Fruit fly (Drosophila melanogaster) whole organism, embryonic: ENCODE results near the gene wdb.
A peak's percentile ranks its signal among the peaks of the same experiment; 100 is the strongest.

Source experiments
- Adf1 ChIP-seq: fragments of 200-800 bp; sonication (Bioruptor generic); IDR thresholded peaks from 2 replicates; pipeline ENCODE4 v1.3.6; 2022; ENCODE audit warnings: missing biosample characterization, missing genetic modification characterization
- Aef1 ChIP-seq: fragments of 200-800 bp; sonication (Bioruptor generic); IDR thresholded peaks from 3 replicates; pipeline ENCODE4 v1.3.6; 2022; ENCODE audit warnings: missing biosample characterization, missing genetic modification characterization
- Atf6 ChIP-seq: fragments of 200-800 bp; sonication (Bioruptor generic); IDR thresholded peaks from 2 replicates; pipeline ENCODE4 v1.3.6; 2022; ENCODE audit warnings: missing biosample characterization, missing genetic modification characterization
- CG10366 ChIP-seq: fragments of 200-800 bp; sonication (Bioruptor generic); IDR thresholded peaks from 2 replicates; pipeline ENCODE4 v1.3.6; 2022; ENCODE audit warnings: missing biosample characterization, missing genetic modification characterization
- CG11723 ChIP-seq: fragments of 200-800 bp; sonication (Bioruptor generic); optimal IDR thresholded peaks from 2 replicates; lab custom pipeline; 2017; ENCODE audit warnings: missing biosample characterization, mild to moderate bottlenecking, missing genetic modification characterization
- CG12104 ChIP-seq: fragments of 200-800 bp; sonication (Bioruptor generic); optimal IDR thresholded peaks from 3 replicates; lab custom pipeline; 2016; ENCODE audit warnings: missing biosample characterization, missing genetic modification characterization
- CG12391 ChIP-seq: fragments of 200-800 bp; sonication (Bioruptor generic); optimal IDR thresholded peaks from 3 replicates; lab custom pipeline; 2018; ENCODE audit warnings: missing biosample characterization, mild to moderate bottlenecking, missing genetic modification characterization, moderate library complexity
- CG13624 ChIP-seq: fragments of 200-800 bp; sonication (Bioruptor generic); optimal IDR thresholded peaks from 2 replicates; lab custom pipeline; 2016; ENCODE audit warnings: missing biosample characterization, missing genetic modification characterization
- CG13894 ChIP-seq: fragments of 200-800 bp; sonication (Bioruptor generic); optimal IDR thresholded peaks from 3 replicates; lab custom pipeline; 2018; ENCODE audit warnings: missing biosample characterization, mild to moderate bottlenecking, missing genetic modification characterization, moderate library complexity
- CG14014 ChIP-seq: fragments of 200-800 bp; sonication (Bioruptor generic); IDR thresholded peaks from 2 replicates; pipeline ENCODE4 v1.3.6; 2022; ENCODE audit warnings: missing biosample characterization, missing genetic modification characterization
- CG2120 ChIP-seq: fragments of 200-800 bp; sonication (Bioruptor generic); optimal IDR thresholded peaks from 3 replicates; lab custom pipeline; 2016; ENCODE audit warnings: missing biosample characterization, missing genetic modification characterization
- CG3407 ChIP-seq: fragments of 200-800 bp; sonication (Bioruptor generic); optimal IDR thresholded peaks from 2 replicates; lab custom pipeline; 2018; ENCODE audit warnings: missing biosample characterization, mild to moderate bottlenecking, missing genetic modification characterization
- CG34376 ChIP-seq: fragments of 200-800 bp; sonication (Bioruptor generic); optimal IDR thresholded peaks from 2 replicates; lab custom pipeline; 2018; ENCODE audit warnings: missing biosample characterization, mild to moderate bottlenecking, missing genetic modification characterization
- CG34422 ChIP-seq: fragments of 200-800 bp; sonication (Bioruptor generic); IDR thresholded peaks from 3 replicates; pipeline ENCODE4 v1.3.6; 2022; ENCODE audit warnings: missing biosample characterization, missing genetic modification characterization
- CG3726 ChIP-seq: fragments of 200-800 bp; sonication (Bioruptor generic); IDR thresholded peaks from 3 replicates; pipeline ENCODE4, ENCODE4 v1.3.6; 2022; ENCODE audit warnings: missing biosample characterization, missing genetic modification characterization
- CG3838 ChIP-seq: fragments of 200-800 bp; sonication (Bioruptor generic); optimal IDR thresholded peaks from 3 replicates; lab custom pipeline; 2016; ENCODE audit warnings: missing biosample characterization, missing genetic modification characterization
- CG4328 ChIP-seq: fragments of 200-800 bp; sonication (Bioruptor generic); optimal IDR thresholded peaks from 3 replicates; lab custom pipeline; 2017; ENCODE audit warnings: missing biosample characterization, missing genetic modification reagents, missing genetic modification characterization
- CG6175 ChIP-seq: fragments of 200-800 bp; sonication (Bioruptor generic); IDR thresholded peaks from 3 replicates; pipeline ENCODE4 v1.3.6; 2022; ENCODE audit warnings: missing biosample characterization, missing genetic modification characterization
- CG8281 ChIP-seq: fragments of 200-800 bp; sonication (Bioruptor generic); optimal IDR thresholded peaks from 2 replicates; lab custom pipeline; 2018; ENCODE audit warnings: missing biosample characterization, mild to moderate bottlenecking, missing genetic modification characterization, moderate library complexity
- E2f1 ChIP-seq: fragments of 200-800 bp; sonication (Bioruptor generic); IDR thresholded peaks from 2 replicates; pipeline ENCODE4 v1.3.6; 2022; ENCODE audit warnings: missing biosample characterization, missing genetic modification characterization
- Med ChIP-seq: fragments of 200-800 bp; sonication (Bioruptor generic); peaks from one replicate; lab custom pipeline; 2016; ENCODE audit warnings: missing biosample characterization, missing genetic modification characterization, mild to moderate bottlenecking, inconsistent platforms, moderate library complexity
- Pdp1 ChIP-seq, 2 experiments: fragments of 200-800 bp; sonication (Bioruptor generic); optimal IDR thresholded peaks; 3 replicates each; lab custom pipeline; 2016; ENCODE audit warnings: missing biosample characterization in 2 of 2, missing genetic modification characterization in 2 of 2, mild to moderate bottlenecking in 1 of 2, moderate library complexity in 1 of 2
- Ptx1 ChIP-seq: fragments of 200-800 bp; sonication (Bioruptor generic); IDR thresholded peaks from 2 replicates; pipeline ENCODE4 v1.3.6; 2022; ENCODE audit warnings: missing biosample characterization, missing genetic modification characterization
- Side ChIP-seq: fragments of 200-800 bp; sonication (Bioruptor generic); optimal IDR thresholded peaks from 2 replicates; lab custom pipeline; 2016; ENCODE audit warnings: missing biosample characterization, missing genetic modification characterization
- Sox102F ChIP-seq: fragments of 200-800 bp; sonication (Bioruptor generic); optimal IDR thresholded peaks from 2 replicates; lab custom pipeline; 2018; ENCODE audit warnings: missing biosample characterization, mild to moderate bottlenecking, missing genetic modification characterization, moderate library complexity
- abd-A ChIP-seq: fragments of 200-800 bp; sonication (Bioruptor generic); optimal IDR thresholded peaks from 3 replicates; lab custom pipeline; 2019; ENCODE audit warnings: missing biosample characterization, mild to moderate bottlenecking, missing genetic modification characterization, moderate library complexity
- ara ChIP-seq: fragments of 200-800 bp; sonication (Bioruptor generic); IDR thresholded peaks from 2 replicates; pipeline ENCODE4 v1.3.6; 2022; ENCODE audit warnings: missing biosample characterization, missing genetic modification characterization
- cad ChIP-seq: fragments of >200 bp; optimal IDR thresholded peaks from 2 replicates; lab custom pipeline; 2017; ENCODE audit warnings: missing biosample characterization, missing genetic modification characterization
- cg ChIP-seq: fragments of 200-800 bp; sonication (Bioruptor generic); optimal IDR thresholded peaks from 3 replicates; lab custom pipeline; 2019; ENCODE audit warnings: missing biosample characterization, mild to moderate bottlenecking, missing genetic modification characterization, moderate library complexity
- ci ChIP-seq: fragments of 200-800 bp; sonication (Bioruptor generic); IDR thresholded peaks from 3 replicates; pipeline ENCODE4 v1.3.6; 2022; ENCODE audit warnings: missing biosample characterization, missing genetic modification characterization
- ewg ChIP-seq: fragments of 200-800 bp; sonication (Bioruptor generic); optimal IDR thresholded peaks from 3 replicates; lab custom pipeline; 2017; ENCODE audit warnings: mild to moderate bottlenecking, missing biosample characterization, missing genetic modification reagents, missing genetic modification characterization
- fd96Cb ChIP-seq: fragments of 200-800 bp; sonication (Bioruptor generic); optimal IDR thresholded peaks from 2 replicates; lab custom pipeline; 2018; ENCODE audit warnings: missing biosample characterization, mild to moderate bottlenecking, missing genetic modification characterization, moderate library complexity
- gro ChIP-seq: fragments of 200-800 bp; sonication (Bioruptor generic); optimal IDR thresholded peaks from 2 replicates; lab custom pipeline; 2016; ENCODE audit warnings: missing biosample characterization, missing genetic modification characterization
- hkb ChIP-seq, 2 experiments: fragments of 200-800 bp in 1 of 2; fragments of >200 bp in 1 of 2; sonication (Bioruptor generic) in 1 of 2; IDR thresholded peaks in 1 of 2; optimal IDR thresholded peaks in 1 of 2; 2 replicates each; pipeline versions ENCODE4 v1.3.6 to Lab custom; 2017 to 2022; ENCODE audit warnings: missing biosample characterization in 1 of 2, missing genetic modification characterization in 1 of 2
- lab ChIP-seq: fragments of 200-800 bp; sonication (Bioruptor generic); optimal IDR thresholded peaks from 3 replicates; lab custom pipeline; 2017; ENCODE audit warnings: missing biosample characterization, missing genetic modification characterization, mild to moderate bottlenecking, moderate library complexity, missing genetic modification reagents
- lov ChIP-seq, 2 experiments: fragments of 200-800 bp in 1 of 2; fragments of >200 bp in 1 of 2; sonication (Bioruptor generic) in 1 of 2; IDR thresholded peaks in 1 of 2; optimal IDR thresholded peaks in 1 of 2; 2 replicates in 1 of 2; 3 replicates in 1 of 2; pipeline versions ENCODE4 v1.3.6 to Lab custom; 2017 to 2022; ENCODE audit warnings: missing biosample characterization in 1 of 2, missing genetic modification characterization in 1 of 2
- onecut ChIP-seq: fragments of 200-800 bp; sonication (Bioruptor generic); IDR thresholded peaks from 2 replicates; pipeline ENCODE4 v1.3.6; 2022; ENCODE audit warnings: missing biosample characterization, missing genetic modification characterization
- otp ChIP-seq: fragments of 200-800 bp; sonication (Bioruptor generic); IDR thresholded peaks from 3 replicates; pipeline ENCODE4, ENCODE4 v1.3.6; 2022; ENCODE audit warnings: missing biosample characterization, missing genetic modification characterization
- pan ChIP-seq, 4 experiments: fragments of >200 bp in 3 of 4; fragments of 200-800 bp in 1 of 4; sonication (Bioruptor generic) in 1 of 4; optimal IDR thresholded peaks in 3 of 4; IDR thresholded peaks in 1 of 4; 2 replicates each; pipeline versions ENCODE4 v1.3.6 to Lab custom; 2017 to 2022; ENCODE audit warnings: missing biosample characterization in 2 of 4, missing genetic modification characterization in 2 of 4, mixed read lengths in 1 of 4
- ranshi ChIP-seq: fragments of 200-800 bp; sonication (Bioruptor generic); IDR thresholded peaks from 2 replicates; pipeline ENCODE4 v1.3.6; 2022; ENCODE audit warnings: missing biosample characterization, missing genetic modification characterization
- repo ChIP-seq: fragments of 200-800 bp; sonication (Bioruptor generic); optimal IDR thresholded peaks from 2 replicates; lab custom pipeline; 2016; ENCODE audit warnings: missing biosample characterization, missing genetic modification characterization
- row ChIP-seq: fragments of 200-800 bp; sonication (Bioruptor generic); IDR thresholded peaks from 3 replicates; pipeline ENCODE4 v1.3.6; 2022; ENCODE audit warnings: missing biosample characterization, missing genetic modification characterization
- sd ChIP-seq: fragments of 200-800 bp; sonication (Bioruptor generic); optimal IDR thresholded peaks from 3 replicates; lab custom pipeline; 2018; ENCODE audit warnings: missing biosample characterization, mild to moderate bottlenecking, missing genetic modification characterization, moderate library complexity
- sens ChIP-seq: fragments of 200-800 bp; sonication (Bioruptor generic); peaks from one replicate; lab custom pipeline; 2016; ENCODE audit warnings: missing biosample characterization, missing genetic modification characterization
- slbo ChIP-seq: fragments of 200-800 bp; sonication (Bioruptor generic); IDR thresholded peaks from 2 replicates; pipeline ENCODE4 v1.3.6; 2022; ENCODE audit warnings: missing biosample characterization, missing genetic modification characterization
- sr ChIP-seq: fragments of 200-800 bp; sonication (Bioruptor generic); IDR thresholded peaks from 3 replicates; pipeline ENCODE4 v1.3.6; 2022; ENCODE audit warnings: missing biosample characterization, missing genetic modification characterization
- vvl ChIP-seq: fragments of 200-800 bp; sonication (Bioruptor generic); IDR thresholded peaks from 2 replicates; pipeline ENCODE4 v1.3.6; 2022; ENCODE audit warnings: missing biosample characterization, missing genetic modification characterization

The wdb gene

dm6 chr3R:27609118-27610042, 27.3 kb upstream of the wdb start (continued):
- TF ChIP-seq CG8281 (no peak), CG10366 (peak; percentile 10; the same call in 1 of the 2 replicates), sd (tag; lab: Kevin White, UChicago) (peak; percentile 5), Med (peak; percentile 87), ewg (GFP tag; lab: Kevin White, UChicago) (no peak), CG3726 (GFP tag; lab: Robert Waterston, UW) (no peak), pan (optimal IDR thresholded peaks at IDR 0.05; lab: Kevin White, UChicago) (no peak), pan (GFP tag; optimal IDR thresholded peaks at IDR 0.05 in 1 of 2, IDR thresholded peaks at IDR 0.05 in 1 of 2) (peak in 1 of 2 experiments; percentile 43), Atf6 (GFP tag; lab: Robert Waterston, UW) (no peak), CG12104 (GFP tag; lab: Kevin White, UChicago) (no peak), cad (GFP tag; lab: Kevin White, UChicago) (no peak), Adf1 (GFP tag; lab: Robert Waterston, UW) (peak; percentile 93), CG13894 (peak; percentile 14), CG14014 (GFP tag; lab: Robert Waterston, UW) (peak; percentile 20; the same call in 1 of the 2 replicates), fd96Cb (tag; lab: Kevin White, UChicago) (peak; percentile 8), otp (GFP tag; lab: Robert Waterston, UW) (0 out of 3 replicates have a peak, but pooled peaks have one; percentile 24), CG4328 (GFP tag; lab: Kevin White, UChicago) (no peak), hkb (optimal IDR thresholded peaks at IDR 0.05; lab: Kevin White, UChicago) (no peak), hkb (GFP tag; IDR thresholded peaks at IDR 0.05; lab: Robert Waterston, UW) (peak; percentile 55), gro (GFP tag; lab: Kevin White, UChicago) (peak; percentile 12), CG34376 (no peak), vvl (GFP tag; lab: Robert Waterston, UW) (no peak), repo (GFP tag; lab: Kevin White, UChicago) (no peak), slbo (GFP tag; lab: Robert Waterston, UW) (0 out of 2 replicates have a peak, but pooled peaks have one; percentile 7), sr (GFP tag; lab: Robert Waterston, UW) (peak; percentile 79; the same call in 2 of the 3 replicates), CG6175 (GFP tag; lab: Robert Waterston, UW) (peak; percentile 72; the same call in 1 of the 3 replicates), Sox102F (peak; percentile 17), Aef1 (no peak), CG34422 (GFP tag; lab: Robert Waterston, UW) (0 out of 3 replicates have a peak, but pooled peaks have one; percentile 14), cg (peak; percentile 49), row (GFP tag; lab: Robert Waterston, UW) (peak; percentile 42; the same call in 2 of the 3 replicates), Ptx1 (GFP tag; lab: Robert Waterston, UW) (no peak), onecut (GFP tag; lab: Robert Waterston, UW) (peak; percentile 64), ci (peak; percentile 56; the same call in 2 of the 3 replicates), sens (GFP tag; lab: Kevin White, UChicago) (peak; percentile 62), E2f1 (GFP tag; lab: Robert Waterston, UW) (0 out of 2 replicates have a peak, but pooled peaks have one; percentile 29), CG3838 (no peak), CG11723 (GFP tag; lab: Kevin White, UChicago) (no peak), CG12391 (tag; lab: Kevin White, UChicago) (peak; percentile 5), ranshi (0 out of 2 replicates have a peak, but pooled peaks have one; percentile 7), CG2120 (GFP tag; lab: Kevin White, UChicago) (peak; percentile 19), Pdp1 (GFP tag; optimal IDR thresholded peaks at IDR 0.05; lab: Kevin White, UChicago) (peak in 1 of 2 experiments; percentile 55), lab (GFP tag; lab: Kevin White, UChicago) (peak; percentile 15), abd-A (tag; lab: Kevin White, UChicago) (peak; percentile 3), ara (GFP tag; lab: Robert Waterston, UW) (no peak), CG3407 (GFP tag; lab: Kevin White, UChicago) (no peak), Side (GFP tag; lab: Kevin White, UChicago) (peak; percentile 11), lov (optimal IDR thresholded peaks at IDR 0.05; lab: Kevin White, UChicago) (no peak), lov (GFP tag; IDR thresholded peaks at IDR 0.05; lab: Robert Waterston, UW) (no peak), CG13624 (GFP tag; lab: Kevin White, UChicago) (no peak)
